Fruit fly (Drosophila melanogaster) whole organism, prepupa: ENCODE results near the gene Wnt4.

Experiments
- CG15336 ChIP-seq: fragments of 200-800 bp; sonication (Bioruptor generic); IDR thresholded peaks from 2 replicates; pipeline ENCODE4 v1.3.6; 2022; ENCODE audit warnings: missing biosample characterization, missing genetic modification characterization
- CG4318 ChIP-seq: fragments of 200-800 bp; sonication (Bioruptor generic); optimal IDR thresholded peaks from 3 replicates; lab custom pipeline; 2017; ENCODE audit warnings: missing biosample characterization, mild to moderate bottlenecking, missing genetic modification characterization
- Ets96B ChIP-seq: fragments of 200-800 bp; optimal IDR thresholded peaks from 2 replicates; lab custom pipeline; 2019; ENCODE audit warnings: missing biosample characterization, mild to moderate bottlenecking, missing genetic modification characterization, moderate library complexity
- Gug ChIP-seq: fragments of 200-800 bp; sonication (Bioruptor generic); IDR thresholded peaks from 2 replicates; pipeline ENCODE4 v1.3.6; 2022; ENCODE audit warnings: missing biosample characterization, missing genetic modification characterization
- Hr39 ChIP-seq: fragments of 200-800 bp; sonication (Bioruptor generic); optimal IDR thresholded peaks from 2 replicates; lab custom pipeline; 2016; ENCODE audit warnings: missing biosample characterization, missing genetic modification characterization
- Lpt ChIP-seq: fragments of 200-800 bp; sonication (Bioruptor generic); optimal IDR thresholded peaks from 3 replicates; lab custom pipeline; 2016; ENCODE audit warnings: missing biosample characterization, missing genetic modification characterization
- Smox ChIP-seq: fragments of 200-800 bp; sonication (Bioruptor generic); optimal IDR thresholded peaks from 3 replicates; lab custom pipeline; 2016; ENCODE audit warnings: missing biosample characterization, missing genetic modification characterization
- esn ChIP-seq: fragments of 200-800 bp; sonication (Bioruptor generic); optimal IDR thresholded peaks from 2 replicates; lab custom pipeline; 2016; ENCODE audit warnings: missing biosample characterization, mild to moderate bottlenecking, missing genetic modification characterization, moderate library complexity

DNA sequence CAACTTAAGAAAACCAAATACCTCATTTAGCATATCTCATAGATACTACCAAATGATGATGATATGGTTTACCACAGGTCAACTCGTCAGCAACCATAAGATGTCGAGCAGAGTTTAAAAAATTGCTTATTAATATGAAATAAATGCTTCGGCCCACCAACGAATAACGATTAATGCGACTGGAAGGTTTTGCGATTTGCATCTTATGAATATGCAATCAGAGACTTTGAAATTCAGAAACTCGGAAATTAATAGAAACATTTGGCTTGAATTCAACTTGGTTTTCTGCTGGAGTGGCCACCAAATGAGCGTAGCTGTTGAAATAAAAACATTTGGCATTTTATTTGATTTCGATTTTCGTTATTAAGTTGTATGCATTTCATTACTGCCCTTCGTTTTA is 7.8 kb upstream of the Wnt4 start:
- TF ChIP-seq Hr39 (GFP tag; lab: Kevin White, UChicago) (no peak), Lpt (GFP tag; lab: Kevin White, UChicago) (no peak), CG15336 (GFP tag; lab: Robert Waterston, UW) (no peak), Smox (GFP tag; lab: Kevin White, UChicago) (no peak), Ets96B (tag; lab: Kevin White, UChicago) (no peak), Gug (GFP tag; lab: Robert Waterston, UW) (no peak), CG4318 (GFP tag; lab: Kevin White, UChicago) (no peak), esn (no peak)
